Fruit fly (Drosophila melanogaster) whole organism, embryonic: ENCODE measurements around the gene HP1b.

Source experiments
- CG10209 ChIP-seq: fragments of 200-800 bp; sonication (Bioruptor generic); optimal IDR thresholded peaks from 3 replicates; lab custom pipeline; 2017; ENCODE audit warnings: missing biosample characterization, mild to moderate bottlenecking, missing genetic modification characterization, missing genetic modification reagents
- CG10274 ChIP-seq: fragments of 200-800 bp; sonication (Bioruptor generic); optimal IDR thresholded peaks from 3 replicates; lab custom pipeline; 2017; ENCODE audit warnings: missing biosample characterization, mild to moderate bottlenecking, missing genetic modification characterization
- CG11695 ChIP-seq: fragments of 200-800 bp; sonication (Bioruptor generic); IDR thresholded peaks from 3 replicates; pipeline ENCODE4 v1.3.6; 2022; ENCODE audit warnings: missing biosample characterization, missing genetic modification characterization
- CG12104 ChIP-seq: fragments of 200-800 bp; sonication (Bioruptor generic); optimal IDR thresholded peaks from 3 replicates; lab custom pipeline; 2016; ENCODE audit warnings: missing biosample characterization, missing genetic modification characterization
- CG12155 ChIP-seq: fragments of 200-800 bp; sonication (Bioruptor generic); optimal IDR thresholded peaks from 3 replicates; lab custom pipeline; 2016; ENCODE audit warnings: missing biosample characterization, missing genetic modification characterization
- CG12219 ChIP-seq: fragments of 200-800 bp; sonication (Bioruptor generic); optimal IDR thresholded peaks from 3 replicates; lab custom pipeline; 2018; ENCODE audit warnings: missing biosample characterization, mild to moderate bottlenecking, missing genetic modification characterization
- CG12744 ChIP-seq: fragments of 200-800 bp; sonication (Bioruptor generic); optimal IDR thresholded peaks from 2 replicates; lab custom pipeline; 2016; ENCODE audit warnings: missing biosample characterization, missing genetic modification characterization
- CG14050 ChIP-seq: fragments of 200-800 bp; sonication (Bioruptor generic); IDR thresholded peaks from 3 replicates; pipeline ENCODE4 v1.3.6; 2022; ENCODE audit warnings: missing biosample characterization, missing genetic modification characterization
- CG15011 ChIP-seq: fragments of 200-800 bp; sonication (Bioruptor generic); optimal IDR thresholded peaks from 3 replicates; lab custom pipeline; 2018; ENCODE audit warnings: missing biosample characterization, mild to moderate bottlenecking, missing genetic modification characterization
- CG15269 ChIP-seq: fragments of 200-800 bp; sonication (Bioruptor generic); optimal IDR thresholded peaks from 2 replicates; lab custom pipeline; 2018; ENCODE audit warnings: missing biosample characterization, mild to moderate bottlenecking, missing genetic modification characterization, moderate library complexity
- CG17385 ChIP-seq: fragments of 200-800 bp; sonication (Bioruptor generic); optimal IDR thresholded peaks from 3 replicates; lab custom pipeline; 2018; ENCODE audit warnings: missing biosample characterization, mild to moderate bottlenecking, missing genetic modification characterization
- CG18599 ChIP-seq: fragments of 200-800 bp; sonication (Bioruptor generic); optimal IDR thresholded peaks from 3 replicates; lab custom pipeline; 2017; ENCODE audit warnings: missing biosample characterization, missing genetic modification characterization, mild to moderate bottlenecking, moderate library complexity, missing genetic modification reagents
- CG4424 ChIP-seq: fragments of 200-800 bp; sonication (Bioruptor generic); optimal IDR thresholded peaks from 3 replicates; lab custom pipeline; 2016; ENCODE audit warnings: missing biosample characterization, missing genetic modification characterization
- CrebB ChIP-seq: fragments of 200-800 bp; sonication (Bioruptor generic); optimal IDR thresholded peaks from 3 replicates; lab custom pipeline; 2018; ENCODE audit warnings: missing biosample characterization, mild to moderate bottlenecking, missing genetic modification characterization
- Fer1 ChIP-seq: fragments of 200-800 bp; sonication (Bioruptor generic); optimal IDR thresholded peaks from 2 replicates; lab custom pipeline; 2017; ENCODE audit warnings: missing biosample characterization, mild to moderate bottlenecking, missing genetic modification characterization
- HHEX ChIP-seq: fragments of 200-800 bp; sonication (Bioruptor generic); optimal IDR thresholded peaks from 3 replicates; lab custom pipeline; 2017; ENCODE audit warnings: missing biosample characterization, mild to moderate bottlenecking, missing genetic modification characterization, missing genetic modification reagents
- HLH3B ChIP-seq: fragments of 200-800 bp; sonication (Bioruptor generic); IDR thresholded peaks from 2 replicates; pipeline ENCODE4 v1.3.6; 2022; ENCODE audit warnings: missing biosample characterization, missing genetic modification characterization
- MTF-1 ChIP-seq: fragments of 200-800 bp; sonication (Bioruptor generic); optimal IDR thresholded peaks from 2 replicates; lab custom pipeline; 2018; ENCODE audit warnings: missing biosample characterization, mild to moderate bottlenecking, missing genetic modification characterization, borderline replicate concordance
- Meics ChIP-seq: fragments of 200-800 bp; sonication (Bioruptor generic); optimal IDR thresholded peaks from 2 replicates; lab custom pipeline; 2017; ENCODE audit warnings: missing biosample characterization, mild to moderate bottlenecking, missing genetic modification characterization
- Mes4 ChIP-seq: fragments of 200-800 bp; sonication (Bioruptor generic); optimal IDR thresholded peaks from 2 replicates; lab custom pipeline; 2016; ENCODE audit warnings: missing biosample characterization, missing genetic modification characterization
- NC2β ChIP-seq: fragments of 200-800 bp; sonication (Bioruptor generic); optimal IDR thresholded peaks from 2 replicates; lab custom pipeline; 2016; ENCODE audit warnings: missing biosample characterization, missing genetic modification characterization
- Spps ChIP-seq: fragments of 200-800 bp; sonication (Bioruptor generic); optimal IDR thresholded peaks from 2 replicates; lab custom pipeline; 2018; ENCODE audit warnings: missing biosample characterization, mild to moderate bottlenecking, missing genetic modification characterization
- Sry-δ ChIP-seq: fragments of 200-800 bp; sonication (Bioruptor generic); optimal IDR thresholded peaks from 2 replicates; lab custom pipeline; 2016; ENCODE audit warnings: missing biosample characterization, missing genetic modification characterization
- Xrp1 ChIP-seq: fragments of 200-800 bp; sonication (Bioruptor generic); IDR thresholded peaks from 2 replicates; pipeline ENCODE4 v1.3.6; 2022; ENCODE audit warnings: missing biosample characterization, missing genetic modification characterization
- abd-A ChIP-seq: fragments of 200-800 bp; sonication (Bioruptor generic); optimal IDR thresholded peaks from 3 replicates; lab custom pipeline; 2019; ENCODE audit warnings: missing biosample characterization, mild to moderate bottlenecking, missing genetic modification characterization, moderate library complexity
- chif ChIP-seq, 2 experiments: fragments of 200-800 bp; sonication (Bioruptor generic); optimal IDR thresholded peaks; 3 replicates each; lab custom pipeline; 2016; ENCODE audit warnings: missing biosample characterization in 2 of 2, missing genetic modification characterization in 2 of 2
- chm ChIP-seq: fragments of 200-800 bp; sonication (Bioruptor generic); IDR thresholded peaks from 2 replicates; pipeline ENCODE4 v1.3.6; 2022; ENCODE audit warnings: missing biosample characterization, missing genetic modification characterization
- crol ChIP-seq: fragments of 200-800 bp; sonication (Bioruptor generic); IDR thresholded peaks from 2 replicates; pipeline ENCODE4 v1.3.6; 2022; ENCODE audit warnings: missing biosample characterization, missing genetic modification characterization
- danr ChIP-seq: fragments of 200-800 bp; sonication (Bioruptor generic); IDR thresholded peaks from 2 replicates; pipeline ENCODE4 v1.3.6; 2022; ENCODE audit warnings: missing biosample characterization, missing genetic modification characterization
- gsb ChIP-seq: fragments of 200-800 bp; sonication (Bioruptor generic); IDR thresholded peaks from 2 replicates; pipeline ENCODE4 v1.3.6; 2022; ENCODE audit warnings: missing biosample characterization, missing genetic modification characterization
- ind ChIP-seq: fragments of 200-800 bp; sonication (Bioruptor generic); optimal IDR thresholded peaks from 3 replicates; lab custom pipeline; 2016; ENCODE audit warnings: missing biosample characterization, missing genetic modification characterization
- kah ChIP-seq: fragments of 200-800 bp; sonication (Bioruptor generic); optimal IDR thresholded peaks from 2 replicates; lab custom pipeline; 2018; ENCODE audit warnings: missing biosample characterization, mild to moderate bottlenecking, missing genetic modification characterization
- lilli ChIP-seq: fragments of 200-800 bp; sonication (Bioruptor generic); optimal IDR thresholded peaks from 3 replicates; lab custom pipeline; 2016; ENCODE audit warnings: missing biosample characterization, missing genetic modification characterization
- lmd ChIP-seq: fragments of 200-800 bp; sonication (Bioruptor generic); IDR thresholded peaks from 2 replicates; pipeline ENCODE4 v1.3.6; 2022; ENCODE audit warnings: missing biosample characterization, missing genetic modification characterization
- mirr ChIP-seq: fragments of 200-800 bp; sonication (Bioruptor generic); optimal IDR thresholded peaks from 3 replicates; lab custom pipeline; 2018; ENCODE audit warnings: missing biosample characterization, mild to moderate bottlenecking, missing genetic modification characterization
- nerfin-1 ChIP-seq: fragments of 200-800 bp; sonication (Bioruptor generic); optimal IDR thresholded peaks from 3 replicates; lab custom pipeline; 2019; ENCODE audit warnings: missing biosample characterization, mild to moderate bottlenecking, missing genetic modification characterization, moderate library complexity
- nmo ChIP-seq: fragments of 200-800 bp; sonication (Bioruptor generic); optimal IDR thresholded peaks from 2 replicates; lab custom pipeline; 2018; ENCODE audit warnings: missing biosample characterization, mild to moderate bottlenecking, missing genetic modification characterization, moderate library complexity
- pan ChIP-seq, 4 experiments: fragments of >200 bp in 3 of 4; fragments of 200-800 bp in 1 of 4; sonication (Bioruptor generic) in 1 of 4; optimal IDR thresholded peaks in 3 of 4; IDR thresholded peaks in 1 of 4; 2 replicates each; pipeline versions ENCODE4 v1.3.6 to Lab custom; 2017 to 2022; ENCODE audit warnings: missing biosample characterization in 2 of 4, missing genetic modification characterization in 2 of 4, mixed read lengths in 1 of 4
- phol ChIP-seq: fragments of 200-800 bp; sonication (Bioruptor generic); optimal IDR thresholded peaks from 3 replicates; lab custom pipeline; 2018; ENCODE audit warnings: missing biosample characterization, mild to moderate bottlenecking, missing genetic modification characterization, moderate library complexity
- pnt ChIP-seq: fragments of 200-800 bp; sonication (Bioruptor generic); optimal IDR thresholded peaks from 3 replicates; lab custom pipeline; 2016; ENCODE audit warnings: missing biosample characterization, missing genetic modification characterization
- prd ChIP-seq, 3 experiments: fragments of >200 bp in 2 of 3; fragments of 200-800 bp in 1 of 3; sonication (Bioruptor generic) in 1 of 3; optimal IDR thresholded peaks in 2 of 3; IDR thresholded peaks in 1 of 3; 2 replicates in 2 of 3; 3 replicates in 1 of 3; pipeline versions ENCODE4 v1.3.6 to Lab custom; 2017 to 2022; ENCODE audit warnings: missing biosample characterization in 1 of 3, missing genetic modification characterization in 1 of 3
- ro ChIP-seq: fragments of 200-800 bp; sonication (Bioruptor generic); IDR thresholded peaks from 2 replicates; pipeline ENCODE4 v1.3.6; 2022; ENCODE audit warnings: missing biosample characterization, missing genetic modification characterization
- sd ChIP-seq: fragments of 200-800 bp; sonication (Bioruptor generic); optimal IDR thresholded peaks from 3 replicates; lab custom pipeline; 2018; ENCODE audit warnings: missing biosample characterization, mild to moderate bottlenecking, missing genetic modification characterization, moderate library complexity
- so ChIP-seq: fragments of 200-800 bp; sonication (Bioruptor generic); IDR thresholded peaks from 3 replicates; pipeline ENCODE4 v1.3.6; 2022; ENCODE audit warnings: missing biosample characterization, missing genetic modification characterization
- sug ChIP-seq: fragments of 200-800 bp; optimal IDR thresholded peaks from 2 replicates; lab custom pipeline; 2019; ENCODE audit warnings: missing biosample characterization, mild to moderate bottlenecking, missing genetic modification characterization, moderate library complexity

Gene HP1b

dm6 chrX:9118961-9119633 lies 38.2 kb downstream of the HP1b start (continued):
- TF ChIP-seq sug (peak; percentile 12), CG10209 (GFP tag; lab: Kevin White, UChicago) (peak; percentile 2), CG11695 (0 out of 3 replicates have a peak, but pooled peaks have one; percentile 43), Spps (tag; lab: Kevin White, UChicago) (no peak), chif (GFP tag; optimal IDR thresholded peaks at IDR 0.05; lab: Kevin White, UChicago) (peak in 1 of 2 experiments; percentile 6), NC2β (GFP tag; lab: Kevin White, UChicago) (no peak), Sry-δ (peak; percentile 2), nmo (GFP tag; lab: Kevin White, UChicago) (peak; percentile 68), ro (no peak), CG12744 (no peak), lmd (GFP tag; lab: Robert Waterston, UW) (peak; percentile 57), CG14050 (GFP tag; lab: Robert Waterston, UW) (no peak), kah (GFP tag; lab: Kevin White, UChicago) (peak; percentile 3), Mes4 (GFP tag; lab: Kevin White, UChicago) (no peak), CrebB (tag; lab: Kevin White, UChicago) (no peak), so (GFP tag; lab: Robert Waterston, UW) (peak; percentile 32; the same call in 1 of the 3 replicates), pnt (GFP tag; lab: Kevin White, UChicago) (peak; percentile 46), Fer1 (GFP tag; lab: Kevin White, UChicago) (peak; percentile 59), CG18599 (peak; percentile 65), ind (GFP tag; lab: Kevin White, UChicago) (peak; percentile 49), gsb (no peak), prd (optimal IDR thresholded peaks at IDR 0.05; lab: Kevin White, UChicago) (no peak), prd (GFP tag; IDR thresholded peaks at IDR 0.05; lab: Robert Waterston, UW) (peak; percentile 27; the same call in 2 of the 3 replicates), HLH3B (0 out of 2 replicates have a peak, but pooled peaks have one; percentile 48), CG10274 (GFP tag; lab: Kevin White, UChicago) (peak; percentile 20), CG12219 (GFP tag; lab: Kevin White, UChicago) (peak; percentile 17), CG4424 (peak; percentile 54), mirr (no peak), HHEX (peak; percentile 46), nerfin-1 (tag; lab: Kevin White, UChicago) (peak; percentile 56), CG15011 (GFP tag; lab: Kevin White, UChicago) (peak; percentile 10), chm (GFP tag; lab: Robert Waterston, UW) (0 out of 2 replicates have a peak, but pooled peaks have one; percentile 30), CG17385 (GFP tag; lab: Kevin White, UChicago) (peak; percentile 54), Meics (GFP tag; lab: Kevin White, UChicago) (peak; percentile 31), danr (no peak), abd-A (peak; percentile 72), MTF-1 (no peak), lilli (GFP tag; lab: Kevin White, UChicago) (peak; percentile 32), phol (peak; percentile 70), CG15269 (tag; lab: Kevin White, UChicago) (no peak), Xrp1 (GFP tag; lab: Robert Waterston, UW) (peak; percentile 44; the same call in 1 of the 2 replicates), pan (optimal IDR thresholded peaks at IDR 0.05; lab: Kevin White, UChicago) (no peak), pan (GFP tag; optimal IDR thresholded peaks at IDR 0.05 in 1 of 2, IDR thresholded peaks at IDR 0.05 in 1 of 2) (no peak), CG12155 (peak; percentile 9), crol (peak; percentile 84), CG12104 (GFP tag; lab: Kevin White, UChicago) (peak; percentile 17), sd (tag; lab: Kevin White, UChicago) (no peak)
